Worm (Caenorhabditis elegans) whole organism, midembryonic: ENCODE measurements around the gene irld-47.

Experiments used
- T22C8.4 ChIP-seq: fragments of 200-800 bp; sonication (Bioruptor generic); IDR thresholded peaks from 2 replicates; pipeline ENCODE4 v1.3.6; 2022; ENCODE audit warnings: missing genetic modification characterization, missing compliant biosample characterization
- cog-1 ChIP-seq: sonication (generic microtip); optimal IDR thresholded peaks from 2 replicates; lab custom pipeline; 2016; ENCODE audit warnings: missing genetic modification characterization, missing compliant biosample characterization
- flt-1 ChIP-seq: fragments of 200-800 bp; sonication (Bioruptor generic); IDR thresholded peaks from 2 replicates; pipeline ENCODE4 v1.3.6; 2022; ENCODE audit warnings: missing genetic modification characterization, missing compliant biosample characterization
- klf-2 ChIP-seq: fragments of 200-800 bp; sonication (Bioruptor generic); conservative IDR thresholded peaks from 2 replicates; pipeline ENCODE4 v1.3.6; 2022; ENCODE audit warnings: missing genetic modification reagents, missing genetic modification characterization, missing compliant biosample characterization
- med-1 ChIP-seq: sonication (generic microtip); optimal IDR thresholded peaks from 2 replicates; lab custom pipeline; 2017; ENCODE audit warnings: missing genetic modification characterization, mild to moderate bottlenecking, missing compliant biosample characterization, antibody characterized with exemption, missing genetic modification reagents; ENCODE audit not compliant: insufficient read depth
- ref-1 ChIP-seq: fragments of 200-800 bp; sonication (Bioruptor generic); conservative IDR thresholded peaks from 2 replicates; pipeline ENCODE4 v1.3.6; 2022; ENCODE audit warnings: missing genetic modification reagents, missing genetic modification characterization, missing compliant biosample characterization
- tab-1 ChIP-seq: fragments of 200-800 bp; sonication (Bioruptor generic); IDR thresholded peaks from 2 replicates; pipeline ENCODE4 v1.3.6; 2022; ENCODE audit warnings: missing genetic modification characterization, missing compliant biosample characterization
- ztf-23 ChIP-seq: fragments of 200-800 bp; sonication (Bioruptor generic); IDR thresholded peaks from 2 replicates; pipeline ENCODE4 v1.3.6; 2022; ENCODE audit warnings: missing genetic modification reagents, missing genetic modification characterization, missing compliant biosample characterization
- ztf-29 ChIP-seq: fragments of 200-800 bp; sonication (Bioruptor generic); IDR thresholded peaks from 2 replicates; pipeline ENCODE4 v1.3.6; 2022; ENCODE audit warnings: missing genetic modification reagents, missing genetic modification characterization, missing compliant biosample characterization

Gene irld-47

DNA sequence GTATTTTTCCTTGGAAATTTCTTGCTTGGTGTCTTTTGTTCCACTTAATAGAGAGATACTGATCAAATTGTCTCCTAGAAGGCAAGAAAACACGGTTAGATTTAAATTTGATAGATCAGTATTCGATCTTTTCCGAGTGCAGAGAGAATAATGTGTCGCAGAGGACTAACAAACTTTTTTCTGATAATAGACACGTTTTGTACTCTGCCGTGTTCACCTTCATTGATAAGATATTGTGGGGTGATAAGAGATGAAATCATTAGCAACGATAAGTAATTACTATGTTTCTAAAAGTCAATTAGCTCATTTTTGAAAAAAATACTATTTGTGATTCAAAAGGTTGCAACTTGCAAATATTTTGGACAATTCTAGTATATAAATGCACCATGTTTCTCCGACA, 45.6 kb downstream of the irld-47 start:
- TF ChIP-seq ztf-29 (GFP tag; lab: Robert Waterston, UW) = no peak
- no peak for TF ChIP-seq ztf-23 (GFP tag; lab: Robert Waterston, UW)
- no peak for TF ChIP-seq T22C8.4
- no peak for TF ChIP-seq flt-1
- no peak for TF ChIP-seq ref-1
- no peak for TF ChIP-seq tab-1 (GFP tag; lab: Robert Waterston, UW)

DNA sequence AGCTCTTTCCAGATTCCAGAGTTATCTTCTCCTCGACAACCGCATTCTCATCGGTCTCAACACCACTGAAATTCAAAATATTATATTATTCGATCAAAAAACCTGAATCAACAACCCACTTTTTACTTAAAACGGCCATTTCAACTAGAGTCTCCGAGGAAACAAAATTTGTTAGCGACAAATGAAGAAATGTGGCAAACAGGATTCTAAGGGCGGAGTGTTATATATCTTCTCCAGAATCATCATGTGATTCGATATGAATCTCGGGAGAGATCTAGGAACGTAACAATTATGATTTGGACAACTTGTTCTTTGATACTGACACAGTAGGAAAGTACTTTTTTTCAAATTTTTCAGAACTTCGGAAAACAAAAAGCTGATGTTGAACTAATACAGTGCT, 46.1 kb downstream of the irld-47 start:
- TF ChIP-seq flt-1 (no peak), cog-1 (no peak), tab-1 (GFP tag; lab: Robert Waterston, UW) (no peak), ref-1 (no peak), med-1 (GFP tag; lab: Kevin White, UChicago) (no peak), T22C8.4 (no peak), klf-2 (GFP tag; lab: Robert Waterston, UW) (no peak), ztf-23 (GFP tag; lab: Robert Waterston, UW) (no peak), ztf-29 (GFP tag; lab: Robert Waterston, UW) (no peak)

DNA sequence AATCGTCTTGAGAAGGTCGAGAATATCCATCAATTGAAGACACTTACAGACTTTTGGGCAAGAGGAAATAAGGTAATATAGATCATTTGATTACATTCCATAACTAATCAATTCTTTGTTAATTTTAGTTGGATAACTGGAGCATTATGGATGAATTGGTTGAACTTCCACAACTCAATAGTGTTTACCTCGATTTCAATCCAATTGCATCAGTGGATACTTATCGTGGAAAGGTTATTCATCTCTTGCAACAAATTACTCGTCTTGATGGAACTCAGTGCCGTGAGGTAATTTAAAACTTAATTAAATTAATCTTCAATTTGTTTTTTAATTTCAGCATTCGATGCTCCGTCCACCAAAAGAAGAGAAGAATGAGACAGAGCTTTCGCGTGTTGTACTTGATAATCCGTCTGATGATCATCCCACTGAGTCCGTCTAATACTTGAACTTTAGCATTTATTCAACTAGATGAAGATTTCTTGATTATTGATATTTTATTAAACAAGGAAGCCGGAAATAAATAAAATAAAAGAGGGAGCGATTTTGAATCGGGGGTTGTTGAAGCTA, 48.8 kb downstream of the irld-47 start:
- TF ChIP-seq tab-1 (GFP tag; lab: Robert Waterston, UW) (no peak), ref-1 (no peak), cog-1 (no peak)

DNA sequence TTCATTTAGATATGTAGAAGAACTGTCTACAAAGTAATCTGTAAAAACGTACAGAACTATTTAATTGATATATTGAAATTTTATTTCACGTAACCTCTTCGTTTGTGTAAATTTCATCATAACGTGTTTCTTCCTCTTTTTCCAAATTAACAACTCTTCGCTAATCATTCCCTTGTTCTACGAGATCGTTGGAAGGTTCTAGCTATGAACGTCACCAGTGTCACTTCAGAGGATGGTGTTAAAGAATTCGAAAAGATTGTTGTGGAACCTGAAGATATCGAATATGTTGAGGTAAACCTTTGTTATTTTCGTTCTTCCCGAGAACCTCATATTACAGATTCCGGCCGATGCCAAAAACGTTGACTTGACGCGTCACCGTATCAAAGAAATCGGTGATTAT, 49.9 kb downstream of the irld-47 start, which contains the start of gene C06A8.6:
C06A8.6 (plus strand) TSS at position 89 of the 400 bp plus-strand sequence.
- no peak for TF ChIP-seq cog-1
- no peak for TF ChIP-seq med-1 (GFP tag; lab: Kevin White, UChicago)
- no peak for TF ChIP-seq ref-1
- no peak for TF ChIP-seq tab-1 (GFP tag; lab: Robert Waterston, UW)
- TF ChIP-seq klf-2 (GFP tag; lab: Robert Waterston, UW) = no peak
- no peak for TF ChIP-seq ztf-29 (GFP tag; lab: Robert Waterston, UW)
- no peak for TF ChIP-seq flt-1
- TF ChIP-seq ztf-23 (GFP tag; lab: Robert Waterston, UW) = no peak
- no peak for TF ChIP-seq T22C8.4

DNA sequence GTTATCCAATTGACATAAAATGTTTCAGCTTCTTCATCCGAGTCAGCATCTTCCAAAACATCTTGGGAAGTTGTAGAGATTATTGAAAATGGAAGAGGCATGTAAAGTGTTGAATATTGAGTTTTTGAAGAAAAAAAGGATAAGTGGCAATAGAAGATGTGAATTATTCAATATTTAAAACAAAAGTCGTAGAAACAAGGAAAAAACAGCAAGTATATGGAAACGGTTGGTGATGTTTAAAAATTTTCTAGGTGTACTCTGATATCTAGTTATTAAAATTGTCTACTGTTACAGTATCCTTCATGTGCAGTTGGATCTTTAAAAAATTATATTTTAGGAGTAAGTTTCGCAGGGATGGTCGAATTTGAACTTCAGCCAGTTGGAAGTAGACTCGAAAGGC, 50.4 kb downstream of the irld-47 start, which contains the start of gene C06A8.8:
C06A8.8 (minus strand) TSS at position 101 of the 400 bp plus-strand sequence.
- TF ChIP-seq med-1 (GFP tag; lab: Kevin White, UChicago) (no peak), tab-1 (GFP tag; lab: Robert Waterston, UW) (no peak), klf-2 (GFP tag; lab: Robert Waterston, UW) (no peak), ref-1 (no peak), cog-1 (no peak), flt-1 (no peak), T22C8.4 (no peak), ztf-29 (GFP tag; lab: Robert Waterston, UW) (no peak), ztf-23 (GFP tag; lab: Robert Waterston, UW) (no peak)
